Fruit fly (Drosophila melanogaster) whole organism, embryonic: ENCODE results near the gene Dhc62B.

Experiments used
- Adf1 ChIP-seq: fragments of 200-800 bp; sonication (Bioruptor generic); IDR thresholded peaks from 2 replicates; pipeline ENCODE4 v1.3.6; 2022; ENCODE audit warnings: missing biosample characterization, missing genetic modification characterization
- BtbVII ChIP-seq: fragments of 200-800 bp; sonication (Bioruptor generic); optimal IDR thresholded peaks from 3 replicates; lab custom pipeline; 2017; ENCODE audit warnings: missing biosample characterization, mild to moderate bottlenecking, missing genetic modification characterization
- CG10431 ChIP-seq: fragments of 200-800 bp; sonication (Bioruptor generic); optimal IDR thresholded peaks from 3 replicates; lab custom pipeline; 2018; ENCODE audit warnings: missing biosample characterization, mild to moderate bottlenecking, missing genetic modification characterization
- CG11560 ChIP-seq: fragments of 200-800 bp; sonication (Bioruptor generic); IDR thresholded peaks from 3 replicates; pipeline ENCODE4 v1.3.6; 2022; ENCODE audit warnings: missing biosample characterization, missing genetic modification characterization
- CG13424 ChIP-seq: fragments of 200-800 bp; sonication (Bioruptor generic); optimal IDR thresholded peaks from 2 replicates; lab custom pipeline; 2019; ENCODE audit warnings: missing biosample characterization, mild to moderate bottlenecking, missing genetic modification characterization, moderate library complexity
- CG13624 ChIP-seq: fragments of 200-800 bp; sonication (Bioruptor generic); optimal IDR thresholded peaks from 2 replicates; lab custom pipeline; 2016; ENCODE audit warnings: missing biosample characterization, missing genetic modification characterization
- CG13775 ChIP-seq: fragments of 200-800 bp; sonication (Bioruptor generic); optimal IDR thresholded peaks from 3 replicates; lab custom pipeline; 2017; ENCODE audit warnings: missing biosample characterization, mild to moderate bottlenecking, missing genetic modification characterization
- CG14014 ChIP-seq: fragments of 200-800 bp; sonication (Bioruptor generic); IDR thresholded peaks from 2 replicates; pipeline ENCODE4 v1.3.6; 2022; ENCODE audit warnings: missing biosample characterization, missing genetic modification characterization
- CG1603 ChIP-seq: fragments of 200-800 bp; sonication (Bioruptor generic); optimal IDR thresholded peaks from 2 replicates; lab custom pipeline; 2019; ENCODE audit warnings: missing biosample characterization, mild to moderate bottlenecking, missing genetic modification characterization, moderate library complexity
- CG17385 ChIP-seq: fragments of 200-800 bp; sonication (Bioruptor generic); optimal IDR thresholded peaks from 3 replicates; lab custom pipeline; 2018; ENCODE audit warnings: missing biosample characterization, mild to moderate bottlenecking, missing genetic modification characterization
- CG2116 ChIP-seq: fragments of 200-800 bp; sonication (Bioruptor generic); optimal IDR thresholded peaks from 3 replicates; lab custom pipeline; 2018; ENCODE audit warnings: missing biosample characterization, mild to moderate bottlenecking, missing genetic modification characterization
- CG2199 ChIP-seq: fragments of 200-800 bp; sonication (Bioruptor generic); IDR thresholded peaks from 3 replicates; pipeline ENCODE4 v1.3.6; 2022; ENCODE audit warnings: missing biosample characterization, missing genetic modification characterization
- CG4404 ChIP-seq: fragments of 200-800 bp; sonication (Bioruptor generic); IDR thresholded peaks from 2 replicates; pipeline ENCODE4 v1.3.6; 2022; ENCODE audit warnings: missing biosample characterization, missing genetic modification characterization
- CG5953 ChIP-seq: fragments of 200-800 bp; sonication (Bioruptor generic); IDR thresholded peaks from 2 replicates; pipeline ENCODE4 v1.3.6; 2022; ENCODE audit warnings: missing biosample characterization, missing genetic modification characterization
- CG6683 ChIP-seq: fragments of 200-800 bp; sonication (Bioruptor generic); optimal IDR thresholded peaks from 2 replicates; lab custom pipeline; 2017; ENCODE audit warnings: missing biosample characterization, mild to moderate bottlenecking, missing genetic modification characterization, missing genetic modification reagents
- CG7963 ChIP-seq: fragments of 200-800 bp; sonication (Bioruptor generic); IDR thresholded peaks from 3 replicates; pipeline ENCODE4 v1.3.6; 2022; ENCODE audit warnings: missing biosample characterization, missing genetic modification characterization; ENCODE audit not compliant: partially characterized antibody
- Chrac-16 ChIP-seq: fragments of 200-800 bp; sonication (Bioruptor generic); optimal IDR thresholded peaks from 3 replicates; lab custom pipeline; 2016; ENCODE audit warnings: missing biosample characterization, missing genetic modification characterization
- E2f1 ChIP-seq: fragments of 200-800 bp; sonication (Bioruptor generic); IDR thresholded peaks from 2 replicates; pipeline ENCODE4 v1.3.6; 2022; ENCODE audit warnings: missing biosample characterization, missing genetic modification characterization
- ERR ChIP-seq: fragments of 200-800 bp; sonication (Bioruptor generic); optimal IDR thresholded peaks from 2 replicates; lab custom pipeline; 2016; ENCODE audit warnings: missing biosample characterization, missing genetic modification characterization
- Ets97D ChIP-seq: fragments of 200-800 bp; sonication (Bioruptor generic); optimal IDR thresholded peaks from 3 replicates; lab custom pipeline; 2016; ENCODE audit warnings: missing biosample characterization, missing genetic modification characterization
- HLH3B ChIP-seq: fragments of 200-800 bp; sonication (Bioruptor generic); IDR thresholded peaks from 2 replicates; pipeline ENCODE4 v1.3.6; 2022; ENCODE audit warnings: missing biosample characterization, missing genetic modification characterization
- Hand ChIP-seq: fragments of 200-800 bp; sonication (Bioruptor generic); optimal IDR thresholded peaks from 2 replicates; lab custom pipeline; 2017; ENCODE audit warnings: mild to moderate bottlenecking, missing biosample characterization, missing genetic modification reagents, missing genetic modification characterization
- HmgD ChIP-seq: fragments of 200-800 bp; sonication (Bioruptor generic); optimal IDR thresholded peaks from 3 replicates; lab custom pipeline; 2016; ENCODE audit warnings: missing biosample characterization, missing genetic modification characterization
- Hr39 ChIP-seq: fragments of >200 bp; optimal IDR thresholded peaks from 2 replicates; lab custom pipeline; 2017
- Mad ChIP-seq: fragments of 200-800 bp; sonication (Bioruptor generic); optimal IDR thresholded peaks from 2 replicates; lab custom pipeline; 2016; ENCODE audit warnings: missing biosample characterization, missing genetic modification characterization
- Oaz ChIP-seq: fragments of 200-800 bp; sonication (Bioruptor generic); IDR thresholded peaks from 2 replicates; pipeline ENCODE4 v1.3.6; 2022; ENCODE audit warnings: missing biosample characterization, missing genetic modification characterization
- Spps ChIP-seq: fragments of 200-800 bp; sonication (Bioruptor generic); optimal IDR thresholded peaks from 2 replicates; lab custom pipeline; 2018; ENCODE audit warnings: missing biosample characterization, mild to moderate bottlenecking, missing genetic modification characterization
- Sry-δ ChIP-seq: fragments of 200-800 bp; sonication (Bioruptor generic); optimal IDR thresholded peaks from 2 replicates; lab custom pipeline; 2016; ENCODE audit warnings: missing biosample characterization, missing genetic modification characterization
- Ssrp ChIP-seq: fragments of 200-800 bp; sonication (Bioruptor generic); optimal IDR thresholded peaks from 2 replicates; lab custom pipeline; 2018; ENCODE audit warnings: missing biosample characterization, mild to moderate bottlenecking, missing genetic modification characterization, moderate library complexity
- Stat92E ChIP-seq, 3 experiments: fragments of >200 bp in 2 of 3; fragments of 200-800 bp in 1 of 3; sonication (Bioruptor generic) in 1 of 3; optimal IDR thresholded peaks; 2 replicates each; lab custom pipeline; 2017 to 2019; ENCODE audit warnings: missing biosample characterization in 3 of 3, missing genetic modification characterization in 3 of 3, mild to moderate bottlenecking in 1 of 3, moderate library complexity in 1 of 3
- Trl ChIP-seq, 3 experiments: fragments of >200 bp in 2 of 3; fragments of 200-800 bp in 1 of 3; sonication (Bioruptor generic) in 1 of 3; optimal IDR thresholded peaks; 2 replicates in 1 of 3; 3 replicates in 2 of 3; lab custom pipeline; 2016 to 2017; ENCODE audit warnings: missing biosample characterization in 1 of 3, missing genetic modification characterization in 1 of 3
- Usf ChIP-seq: fragments of 200-800 bp; sonication (Bioruptor generic); optimal IDR thresholded peaks from 2 replicates; lab custom pipeline; 2017; ENCODE audit warnings: missing genotype, missing biosample characterization, missing genetic modification characterization
- bowl ChIP-seq: fragments of 200-800 bp; sonication (Bioruptor generic); IDR thresholded peaks from 2 replicates; pipeline ENCODE4 v1.3.6; 2022; ENCODE audit warnings: missing biosample characterization, missing genetic modification characterization
- caup ChIP-seq: fragments of 200-800 bp; sonication (Bioruptor generic); optimal IDR thresholded peaks from 3 replicates; lab custom pipeline; 2017; ENCODE audit warnings: missing biosample characterization, mild to moderate bottlenecking, missing genetic modification characterization, moderate library complexity; ENCODE audit not compliant: severe bottlenecking
- crol ChIP-seq: fragments of 200-800 bp; sonication (Bioruptor generic); IDR thresholded peaks from 2 replicates; pipeline ENCODE4 v1.3.6; 2022; ENCODE audit warnings: missing biosample characterization, missing genetic modification characterization
- emc ChIP-seq: fragments of 200-800 bp; sonication (Bioruptor generic); optimal IDR thresholded peaks from 2 replicates; lab custom pipeline; 2016; ENCODE audit warnings: missing biosample characterization, missing genetic modification characterization
- fd3F ChIP-seq: fragments of 200-800 bp; sonication (Bioruptor generic); optimal IDR thresholded peaks from 2 replicates; lab custom pipeline; 2018; ENCODE audit warnings: missing biosample characterization, mild to moderate bottlenecking, missing genetic modification characterization, moderate library complexity
- grau ChIP-seq: fragments of 200-800 bp; optimal IDR thresholded peaks from 3 replicates; lab custom pipeline; 2019; ENCODE audit warnings: missing biosample characterization, mild to moderate bottlenecking, missing genetic modification characterization, moderate library complexity
- hb ChIP-seq: fragments of 200-800 bp; sonication (Bioruptor generic); IDR thresholded peaks from 3 replicates; pipeline ENCODE4 v1.3.6; 2022; ENCODE audit warnings: missing biosample characterization, missing genetic modification characterization; ENCODE audit not compliant: partially characterized antibody
- jumu ChIP-seq: fragments of 200-800 bp; sonication (Bioruptor generic); optimal IDR thresholded peaks from 3 replicates; lab custom pipeline; 2016; ENCODE audit warnings: missing biosample characterization, missing genetic modification characterization
- klu ChIP-seq: fragments of 200-800 bp; sonication (Bioruptor generic); IDR thresholded peaks from 2 replicates; pipeline ENCODE4 v1.3.6; 2022; ENCODE audit warnings: missing biosample characterization, missing genetic modification characterization
- lab ChIP-seq: fragments of 200-800 bp; sonication (Bioruptor generic); optimal IDR thresholded peaks from 3 replicates; lab custom pipeline; 2017; ENCODE audit warnings: missing biosample characterization, missing genetic modification characterization, mild to moderate bottlenecking, moderate library complexity, missing genetic modification reagents
- p53 ChIP-seq: fragments of 200-800 bp; sonication (Bioruptor generic); optimal IDR thresholded peaks from 2 replicates; lab custom pipeline; 2016; ENCODE audit warnings: missing biosample characterization, missing genetic modification characterization
- ssp ChIP-seq: fragments of 200-800 bp; sonication (Bioruptor generic); IDR thresholded peaks from 2 replicates; pipeline ENCODE4 v1.3.6; 2022; ENCODE audit warnings: missing biosample characterization, missing genetic modification characterization
- stc ChIP-seq: fragments of 200-800 bp; sonication (Bioruptor generic); IDR thresholded peaks from 2 replicates; pipeline ENCODE4 v1.3.6; 2022; ENCODE audit warnings: missing biosample characterization, missing genetic modification characterization
- stwl ChIP-seq: fragments of 200-800 bp; sonication (Bioruptor generic); optimal IDR thresholded peaks from 3 replicates; lab custom pipeline; 2018; ENCODE audit warnings: missing biosample characterization, mild to moderate bottlenecking, missing genetic modification characterization, moderate library complexity

The Dhc62B gene

DNA sequence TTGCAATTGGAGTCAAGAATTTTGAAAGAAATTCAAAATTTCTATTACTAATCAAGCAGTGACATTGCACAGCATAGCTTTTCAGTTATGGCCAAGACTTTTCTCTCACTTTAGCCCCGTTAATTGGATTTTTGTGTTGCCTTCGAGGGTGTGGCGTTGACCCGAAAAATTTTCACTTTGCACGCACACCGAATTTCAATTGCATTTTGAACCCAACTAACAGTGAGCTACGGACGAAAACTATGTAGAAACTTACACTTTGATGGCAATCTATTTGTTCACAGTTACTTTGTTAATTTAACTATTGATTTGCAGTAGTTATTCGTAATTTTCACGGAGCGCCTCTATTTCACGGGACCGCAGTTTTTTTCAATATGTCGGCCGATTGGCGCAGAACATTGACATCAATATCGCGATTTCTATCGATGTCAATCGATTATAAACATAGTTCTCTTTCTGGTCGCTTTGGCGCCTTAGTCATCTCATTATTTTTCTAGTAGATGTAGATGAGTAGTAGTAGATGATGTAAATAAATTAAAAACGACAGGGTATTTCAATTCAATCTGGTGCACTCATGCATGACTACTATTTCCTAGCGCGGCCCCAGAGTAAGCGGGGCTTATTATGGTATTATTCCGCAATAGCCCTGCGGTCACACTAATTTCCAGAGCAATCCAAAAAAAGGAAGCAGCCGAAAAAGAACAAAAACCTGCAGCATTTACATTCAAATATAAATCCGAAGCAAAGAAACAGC is 23.6 kb upstream of the Dhc62B start, which contains the start of the genes alpha-Spec, dlt and Cdc37 (continued):
- peak; percentile 12 for TF ChIP-seq CG13424 (tag; lab: Kevin White, UChicago)
- peak; percentile 90 for TF ChIP-seq CG11560 (tag; lab: Robert Waterston, UW)
- peak; percentile 80 for TF ChIP-seq Sry-δ (GFP tag; lab: Kevin White, UChicago)
- no peak for TF ChIP-seq CG2199 (GFP tag; lab: Robert Waterston, UW)
- TF ChIP-seq caup (GFP tag; lab: Kevin White, UChicago): no peak
- TF ChIP-seq Trl (optimal IDR thresholded peaks at IDR 0.05; lab: Kevin White, UChicago): no peak
- TF ChIP-seq Trl (GFP tag; optimal IDR thresholded peaks at IDR 0.05; lab: Kevin White, UChicago): no peak
- TF ChIP-seq BtbVII: no peak
- peak; percentile 39 for TF ChIP-seq CG13775 (GFP tag; lab: Kevin White, UChicago)
- TF ChIP-seq Spps (tag; lab: Kevin White, UChicago): no peak
- no peak for TF ChIP-seq Adf1 (GFP tag; lab: Robert Waterston, UW)

DNA sequence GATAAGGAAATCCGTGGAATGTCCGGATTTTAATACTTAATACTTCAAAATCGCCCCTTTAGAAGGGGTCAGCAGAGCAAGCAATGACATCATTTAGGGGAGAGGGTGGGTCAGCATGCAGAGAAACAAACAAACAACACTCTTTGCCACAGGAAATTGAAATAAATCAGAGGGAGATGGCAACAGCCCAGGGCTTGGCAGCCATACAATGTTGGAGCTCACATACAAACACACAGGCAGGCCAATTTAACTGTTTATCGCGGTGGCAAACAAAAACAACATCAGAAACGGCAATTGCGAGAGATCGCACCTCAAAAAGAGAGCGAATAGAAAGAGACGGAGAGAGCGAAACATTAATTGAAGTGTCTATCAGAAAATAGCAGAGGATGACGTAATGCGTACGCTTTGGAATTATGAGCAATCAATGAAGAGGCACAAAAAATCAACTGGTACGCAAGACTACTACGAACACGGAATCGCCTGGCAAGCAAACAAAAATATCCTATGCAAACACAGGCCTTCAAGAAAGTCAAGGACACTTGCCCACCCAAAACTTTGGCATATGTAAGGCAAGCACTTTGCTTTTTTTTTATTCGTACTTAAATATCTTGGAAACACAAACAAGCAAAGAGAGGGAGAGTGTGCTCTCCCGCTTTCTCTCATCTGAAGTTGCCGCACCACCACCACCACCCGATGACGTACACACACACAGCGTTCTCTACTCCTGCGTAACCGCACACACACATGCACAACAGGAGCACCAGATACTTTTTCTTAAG is 22.8 kb upstream of the Dhc62B start:
- TF ChIP-seq emc (GFP tag; lab: Kevin White, UChicago) (no peak), HmgD (GFP tag; lab: Kevin White, UChicago) (no peak), CG4404 (no peak), Ets97D (peak; percentile 62), grau (tag; lab: Kevin White, UChicago) (peak; percentile 3), ERR (no peak), CG13775 (GFP tag; lab: Kevin White, UChicago) (no peak), CG5953 (GFP tag; lab: Robert Waterston, UW) (no peak), Usf (GFP tag; lab: Kevin White, UChicago) (no peak), CG2116 (no peak), CG13624 (GFP tag; lab: Kevin White, UChicago) (peak; percentile 46), fd3F (no peak), klu (GFP tag; lab: Robert Waterston, UW) (no peak), ssp (no peak), CG6683 (GFP tag; lab: Kevin White, UChicago) (no peak), CG1603 (tag; lab: Kevin White, UChicago) (no peak), p53 (GFP tag; lab: Kevin White, UChicago) (no peak), Hr39 (lab: Kevin White, UChicago) (no peak), bowl (peak; percentile 48; the same call in 1 of the 2 replicates), Ssrp (tag; lab: Kevin White, UChicago) (no peak), Adf1 (GFP tag; lab: Robert Waterston, UW) (peak; percentile 64), CG14014 (GFP tag; lab: Robert Waterston, UW) (peak; percentile 44; the same call in 1 of the 2 replicates), Stat92E (GFP tag; optimal IDR thresholded peaks at IDR 0.05; lab: Kevin White, UChicago) (no peak), stwl (tag; lab: Kevin White, UChicago) (no peak), hb (GFP tag; lab: Robert Waterston, UW) (no peak), CG7963 (GFP tag; lab: Robert Waterston, UW) (no peak), Chrac-16 (GFP tag; lab: Kevin White, UChicago) (no peak), Oaz (GFP tag; lab: Robert Waterston, UW) (no peak), E2f1 (GFP tag; lab: Robert Waterston, UW) (no peak; the same call in 1 of the 2 replicates), CG17385 (GFP tag; lab: Kevin White, UChicago) (no peak), crol (GFP tag; lab: Robert Waterston, UW) (peak; percentile 74), jumu (no peak), Mad (GFP tag; lab: Kevin White, UChicago) (no peak), lab (GFP tag; lab: Kevin White, UChicago) (peak; percentile 78), CG10431 (no peak), Hand (GFP tag; lab: Kevin White, UChicago) (no peak), HLH3B (GFP tag; lab: Robert Waterston, UW) (peak; percentile 43; the same call in 1 of the 2 replicates), stc (no peak)
